Fruit fly (Drosophila melanogaster) whole organism, adult: ENCODE data around the gene CG42375.

Experiments used
- CG5204 ChIP-seq: fragments of 200-800 bp; sonication (Bioruptor generic); optimal IDR thresholded peaks from 2 replicates; lab custom pipeline; 2016; ENCODE audit warnings: missing biosample characterization, missing genetic modification characterization
- CG7101 ChIP-seq: fragments of 200-800 bp; sonication (Bioruptor generic); optimal IDR thresholded peaks from 2 replicates; lab custom pipeline; 2018; ENCODE audit warnings: missing biosample characterization, mild to moderate bottlenecking, missing genetic modification characterization, moderate library complexity
- Crg-1 ChIP-seq: fragments of 200-800 bp; sonication (Bioruptor generic); optimal IDR thresholded peaks from 2 replicates; lab custom pipeline; 2016; ENCODE audit warnings: missing biosample characterization, missing genetic modification characterization
- bab1 ChIP-seq: fragments of 200-800 bp; sonication (Bioruptor generic); optimal IDR thresholded peaks from 3 replicates; lab custom pipeline; 2019; ENCODE audit warnings: missing biosample characterization, mild to moderate bottlenecking, missing genetic modification characterization, moderate library complexity
- cic ChIP-seq: fragments of 200-800 bp; sonication (Bioruptor generic); optimal IDR thresholded peaks from 2 replicates; lab custom pipeline; 2017; ENCODE audit warnings: missing biosample characterization, mild to moderate bottlenecking, missing genetic modification characterization, moderate library complexity
- ovo ChIP-seq: fragments of 200-800 bp; sonication (Bioruptor generic); optimal IDR thresholded peaks from 2 replicates; lab custom pipeline; 2016; ENCODE audit warnings: missing biosample characterization, missing genetic modification characterization

dm6 chr3R:13815566-13816374 lies 36.3 kb downstream of the CG42375 start:
- TF ChIP-seq Crg-1 (GFP tag; lab: Kevin White, UChicago) (no peak), CG5204 (GFP tag; lab: Kevin White, UChicago) (no peak), cic (GFP tag; lab: Kevin White, UChicago) (no peak), CG7101 (no peak), ovo (GFP tag; lab: Kevin White, UChicago) (no peak), bab1 (GFP tag; lab: Kevin White, UChicago) (no peak)
